Fruit fly (Drosophila melanogaster): Measurements from ENCODE around the gene CG13255.

Gene CG13255

DNA sequence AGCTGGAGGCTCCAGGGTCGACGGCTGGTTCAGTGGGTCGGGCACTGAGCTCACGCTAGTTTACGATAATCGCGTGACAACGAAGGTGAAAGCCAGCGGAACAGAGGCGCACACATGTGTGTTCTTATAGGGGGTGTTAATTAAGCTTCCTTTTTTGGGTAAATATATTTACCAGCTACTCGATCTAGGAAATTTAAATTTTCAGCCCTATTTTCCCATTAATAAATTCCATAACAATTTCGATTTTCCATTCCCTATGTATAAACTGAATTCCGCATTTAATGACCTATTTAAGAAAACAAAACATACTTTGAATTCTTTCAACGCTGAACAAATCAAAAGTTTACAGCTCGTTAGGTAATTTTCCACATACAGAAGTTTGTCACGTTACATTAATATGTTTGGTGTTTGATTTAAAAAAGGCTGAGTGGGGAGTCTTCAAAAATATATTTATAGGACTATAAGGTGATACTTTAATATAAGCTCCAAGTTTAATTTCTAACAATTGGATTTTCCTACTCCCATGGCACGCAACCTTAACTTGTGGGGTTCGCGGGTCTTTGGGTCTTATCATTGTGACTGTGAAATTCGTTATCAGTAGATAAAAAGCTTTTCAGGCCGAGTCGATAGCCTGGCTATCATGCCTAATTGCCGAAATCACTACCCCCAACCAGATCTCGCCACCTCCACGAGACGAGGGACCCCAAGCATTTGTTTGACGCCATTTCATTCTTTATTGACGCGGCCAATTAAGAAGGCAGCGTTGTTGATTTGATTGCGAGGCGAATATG lies at the start of gene CG13255 (continued):
- no peak for TF ChIP-seq Abd-B (GFP tag; optimal IDR thresholded peaks at IDR 0.05)
- TF ChIP-seq Atf-2 (GFP tag; optimal IDR thresholded peaks at IDR 0.05): peak; percentile 23
- TF ChIP-seq CG8089 (GFP tag; optimal IDR thresholded peaks at IDR 0.05): no peak
- no peak for TF ChIP-seq CG17829 (tag; optimal IDR thresholded peaks at IDR 0.05)
- peak; percentile 48 for TF ChIP-seq nau (GFP tag; optimal IDR thresholded peaks at IDR 0.05)
- no peak for TF ChIP-seq sr (GFP tag; IDR thresholded peaks at IDR 0.05)
- TF ChIP-seq Med (GFP tag): peak; percentile 74
- TF ChIP-seq Xrp1 (GFP tag; IDR thresholded peaks at IDR 0.05): no peak
- no peak for TF ChIP-seq ewg (GFP tag; optimal IDR thresholded peaks at IDR 0.05)
- TF ChIP-seq Dbx (GFP tag; IDR thresholded peaks at IDR 0.05): no peak
- TF ChIP-seq aop (GFP tag; IDR thresholded peaks at IDR 0.05): no peak
- peak; percentile 48 for TF ChIP-seq Hmx (GFP tag; optimal IDR thresholded peaks at IDR 0.05)
- peak; percentile 3 for TF ChIP-seq CG2712 (tag; optimal IDR thresholded peaks at IDR 0.05)
- no peak for TF ChIP-seq lbe (GFP tag; optimal IDR thresholded peaks at IDR 0.05)
- TF ChIP-seq CG4404 (GFP tag; IDR thresholded peaks at IDR 0.05): no peak
- TF ChIP-seq CG18619 (GFP tag; optimal IDR thresholded peaks at IDR 0.05): peak; percentile 38
- peak; percentile 54 for TF ChIP-seq sens (GFP tag)
- no peak for TF ChIP-seq chinmo (GFP tag; IDR thresholded peaks at IDR 0.05; ENCODE audit: partially characterized antibody)
- TF ChIP-seq lola (GFP tag; optimal IDR thresholded peaks at IDR 0.05): no peak
- TF ChIP-seq Tbp (GFP tag; optimal IDR thresholded peaks at IDR 0.05): no peak
- no peak for TF ChIP-seq CG11093 (GFP tag; IDR thresholded peaks at IDR 0.05)
- TF ChIP-seq bcd (GFP tag; optimal IDR thresholded peaks at IDR 0.05): peak; percentile 43
- peak; percentile 23 for TF ChIP-seq CG9437 (GFP tag; optimal IDR thresholded peaks at IDR 0.05)
- no peak for TF ChIP-seq eve (GFP tag; optimal IDR thresholded peaks at IDR 0.05)
- TF ChIP-seq CG10321 (GFP tag; IDR thresholded peaks at IDR 0.05): no peak
- TF ChIP-seq YL-1 (GFP tag; optimal IDR thresholded peaks at IDR 0.05): no peak
- TF ChIP-seq NK7.1 (GFP tag; optimal IDR thresholded peaks at IDR 0.05): peak; percentile 9
- peak; percentile 2 for TF ChIP-seq twi (tag; optimal IDR thresholded peaks at IDR 0.05)
- TF ChIP-seq ttk (GFP tag; IDR thresholded peaks at IDR 0.05): no peak
- peak; percentile 42 for TF ChIP-seq CG12391 (tag; optimal IDR thresholded peaks at IDR 0.05)
- peak; percentile 35 for TF ChIP-seq HmgZ (tag; optimal IDR thresholded peaks at IDR 0.05)
- TF ChIP-seq CTCF (GFP tag; optimal IDR thresholded peaks at IDR 0.05): no peak
- no peak for TF ChIP-seq Scr (GFP tag; IDR thresholded peaks at IDR 0.05; ENCODE audit: partially characterized antibody)
- TF ChIP-seq Dfd (GFP tag; optimal IDR thresholded peaks at IDR 0.05): no peak
- TF ChIP-seq unc-4 (GFP tag; IDR thresholded peaks at IDR 0.05; ENCODE audit: partially characterized antibody): no peak
- TF ChIP-seq slbo (GFP tag; IDR thresholded peaks at IDR 0.05): peak; percentile 59
- TF ChIP-seq ato (GFP tag; IDR thresholded peaks at IDR 0.05; ENCODE audit: partially characterized antibody): no peak
- TF ChIP-seq Doc3 (GFP tag; IDR thresholded peaks at IDR 0.05; ENCODE audit: partially characterized antibody): no peak
- no peak for TF ChIP-seq Fer2 (tag; optimal IDR thresholded peaks at IDR 0.05)
- TF ChIP-seq Dll (GFP tag; IDR thresholded peaks at IDR 0.05; ENCODE audit: partially characterized antibody): no peak
- TF ChIP-seq ind (GFP tag; optimal IDR thresholded peaks at IDR 0.05): peak; percentile 53
- no peak for TF ChIP-seq kay (GFP tag; optimal IDR thresholded peaks at IDR 0.05)
- TF ChIP-seq onecut (GFP tag; IDR thresholded peaks at IDR 0.05): no peak
- TF ChIP-seq croc (GFP tag; conservative IDR thresholded peaks at IDR 0.05): no peak
- TF ChIP-seq wdn (GFP tag; IDR thresholded peaks at IDR 0.05): no peak
- no peak for TF ChIP-seq CG6254 (GFP tag; optimal IDR thresholded peaks at IDR 0.05)
- TF ChIP-seq scrt (GFP tag; optimal IDR thresholded peaks at IDR 0.05): no peak
- no peak for TF ChIP-seq CG17802 (tag; optimal IDR thresholded peaks at IDR 0.05)
- no peak for TF ChIP-seq CG10366 (GFP tag; IDR thresholded peaks at IDR 0.05)
- peak; percentile 13 for TF ChIP-seq tx (GFP tag; optimal IDR thresholded peaks at IDR 0.05)

All from whole organism, embryonic.